Worm (Caenorhabditis elegans) whole organism, midembryonic: ENCODE results near the gene Y38F1A.8.

Source experiments
- T22C8.4 ChIP-seq: fragments of 200-800 bp; sonication (Bioruptor generic); IDR thresholded peaks from 2 replicates; pipeline ENCODE4 v1.3.6; 2022; ENCODE audit warnings: missing genetic modification characterization, missing compliant biosample characterization
- cog-1 ChIP-seq: sonication (generic microtip); optimal IDR thresholded peaks from 2 replicates; lab custom pipeline; 2016; ENCODE audit warnings: missing genetic modification characterization, missing compliant biosample characterization
- flt-1 ChIP-seq: fragments of 200-800 bp; sonication (Bioruptor generic); IDR thresholded peaks from 2 replicates; pipeline ENCODE4 v1.3.6; 2022; ENCODE audit warnings: missing genetic modification characterization, missing compliant biosample characterization
- klf-2 ChIP-seq: fragments of 200-800 bp; sonication (Bioruptor generic); conservative IDR thresholded peaks from 2 replicates; pipeline ENCODE4 v1.3.6; 2022; ENCODE audit warnings: missing genetic modification reagents, missing genetic modification characterization, missing compliant biosample characterization
- med-1 ChIP-seq: sonication (generic microtip); optimal IDR thresholded peaks from 2 replicates; lab custom pipeline; 2017; ENCODE audit warnings: missing genetic modification characterization, mild to moderate bottlenecking, missing compliant biosample characterization, antibody characterized with exemption, missing genetic modification reagents; ENCODE audit not compliant: insufficient read depth
- ztf-23 ChIP-seq: fragments of 200-800 bp; sonication (Bioruptor generic); IDR thresholded peaks from 2 replicates; pipeline ENCODE4 v1.3.6; 2022; ENCODE audit warnings: missing genetic modification reagents, missing genetic modification characterization, missing compliant biosample characterization
- ztf-29 ChIP-seq: fragments of 200-800 bp; sonication (Bioruptor generic); IDR thresholded peaks from 2 replicates; pipeline ENCODE4 v1.3.6; 2022; ENCODE audit warnings: missing genetic modification reagents, missing genetic modification characterization, missing compliant biosample characterization

DNA sequence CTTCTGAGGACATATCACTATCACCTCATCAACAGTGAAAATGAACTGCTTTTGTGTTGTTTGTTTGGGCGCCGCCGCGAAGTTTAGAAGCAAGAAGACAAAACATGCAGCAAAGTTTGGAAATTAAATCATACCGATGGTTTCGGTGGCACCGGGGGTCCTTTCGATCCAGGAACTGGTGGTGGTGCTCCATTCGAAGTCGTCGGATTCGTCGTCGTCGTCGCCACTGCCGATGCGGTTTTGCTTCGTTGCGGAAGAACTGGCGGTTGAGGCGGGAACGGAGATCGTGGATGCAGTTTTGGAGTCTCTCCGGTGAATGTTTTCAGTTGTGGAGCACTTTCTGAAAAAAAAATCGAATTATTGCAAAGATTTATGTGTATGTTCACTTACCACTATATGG is 22.9 kb upstream of the Y38F1A.8 start:
- no peak for TF ChIP-seq klf-2
- no peak for TF ChIP-seq ztf-29
- no peak for TF ChIP-seq ztf-23 (GFP tag; lab: Robert Waterston, UW)
- TF ChIP-seq med-1 (GFP tag; lab: Kevin White, UChicago), result no peak
- no peak for TF ChIP-seq cog-1 (tag; lab: Kevin White, UChicago)
- no peak for TF ChIP-seq flt-1
- TF ChIP-seq T22C8.4, result no peak
